Fruit fly (Drosophila melanogaster) whole organism, embryonic: ENCODE results near the gene Spt7.

Experiments used
- CG10147 ChIP-seq: fragments of 200-800 bp; sonication (Bioruptor generic); optimal IDR thresholded peaks from 2 replicates; lab custom pipeline; 2019; ENCODE audit warnings: missing biosample characterization, mild to moderate bottlenecking, missing genetic modification characterization, moderate library complexity
- CG11695 ChIP-seq: fragments of 200-800 bp; sonication (Bioruptor generic); IDR thresholded peaks from 3 replicates; pipeline ENCODE4 v1.3.6; 2022; ENCODE audit warnings: missing biosample characterization, missing genetic modification characterization
- CG12942 ChIP-seq: fragments of 200-800 bp; sonication (Bioruptor generic); optimal IDR thresholded peaks from 3 replicates; lab custom pipeline; 2016; ENCODE audit warnings: missing biosample characterization, missing genetic modification characterization
- CG13775 ChIP-seq: fragments of 200-800 bp; sonication (Bioruptor generic); optimal IDR thresholded peaks from 3 replicates; lab custom pipeline; 2017; ENCODE audit warnings: missing biosample characterization, mild to moderate bottlenecking, missing genetic modification characterization
- CG15696 ChIP-seq: fragments of 200-800 bp; sonication (Bioruptor generic); optimal IDR thresholded peaks from 2 replicates; lab custom pipeline; 2019; ENCODE audit warnings: missing biosample characterization, mild to moderate bottlenecking, missing genetic modification characterization, moderate library complexity
- CG17385 ChIP-seq: fragments of 200-800 bp; sonication (Bioruptor generic); optimal IDR thresholded peaks from 3 replicates; lab custom pipeline; 2018; ENCODE audit warnings: missing biosample characterization, mild to moderate bottlenecking, missing genetic modification characterization
- CG17802 ChIP-seq: fragments of 200-800 bp; sonication (Bioruptor generic); optimal IDR thresholded peaks from 2 replicates; lab custom pipeline; 2018; ENCODE audit warnings: missing biosample characterization, mild to moderate bottlenecking, missing genetic modification characterization, moderate library complexity
- CG1832 ChIP-seq: fragments of 200-800 bp; sonication (Bioruptor generic); optimal IDR thresholded peaks from 2 replicates; lab custom pipeline; 2017; ENCODE audit warnings: missing biosample characterization, mild to moderate bottlenecking, missing genetic modification characterization, inconsistent platforms
- CG18619 ChIP-seq: fragments of 200-800 bp; sonication (Bioruptor generic); optimal IDR thresholded peaks from 3 replicates; lab custom pipeline; 2017; ENCODE audit warnings: missing biosample characterization, mild to moderate bottlenecking, missing genetic modification characterization
- CG18764 ChIP-seq: fragments of 200-800 bp; sonication (Bioruptor generic); optimal IDR thresholded peaks from 3 replicates; lab custom pipeline; 2016; ENCODE audit warnings: missing biosample characterization, missing genetic modification characterization
- CG3281 ChIP-seq: fragments of 200-800 bp; sonication (Bioruptor generic); optimal IDR thresholded peaks from 3 replicates; lab custom pipeline; 2017; ENCODE audit warnings: missing biosample characterization, mild to moderate bottlenecking, missing genetic modification characterization
- CG33213 ChIP-seq: fragments of 200-800 bp; sonication (Bioruptor generic); optimal IDR thresholded peaks from 3 replicates; lab custom pipeline; 2016; ENCODE audit warnings: missing biosample characterization, missing genetic modification characterization
- CG3838 ChIP-seq: fragments of 200-800 bp; sonication (Bioruptor generic); optimal IDR thresholded peaks from 3 replicates; lab custom pipeline; 2016; ENCODE audit warnings: missing biosample characterization, missing genetic modification characterization
- CG4328 ChIP-seq: fragments of 200-800 bp; sonication (Bioruptor generic); optimal IDR thresholded peaks from 3 replicates; lab custom pipeline; 2017; ENCODE audit warnings: missing biosample characterization, missing genetic modification reagents, missing genetic modification characterization
- CG5953 ChIP-seq: fragments of 200-800 bp; sonication (Bioruptor generic); IDR thresholded peaks from 2 replicates; pipeline ENCODE4 v1.3.6; 2022; ENCODE audit warnings: missing biosample characterization, missing genetic modification characterization
- CG8388 ChIP-seq: fragments of 200-800 bp; sonication (Bioruptor generic); optimal IDR thresholded peaks from 2 replicates; lab custom pipeline; 2019; ENCODE audit warnings: missing biosample characterization, mild to moderate bottlenecking, missing genetic modification characterization, moderate library complexity
- CG8924 ChIP-seq: fragments of 200-800 bp; optimal IDR thresholded peaks from 3 replicates; lab custom pipeline; 2019; ENCODE audit warnings: missing biosample characterization, mild to moderate bottlenecking, missing genetic modification characterization, moderate library complexity
- CG8944 ChIP-seq: fragments of 200-800 bp; sonication (Bioruptor generic); optimal IDR thresholded peaks from 3 replicates; lab custom pipeline; 2016; ENCODE audit warnings: missing biosample characterization, missing genetic modification characterization
- Doc3 ChIP-seq: fragments of 200-800 bp; sonication (Bioruptor generic); IDR thresholded peaks from 3 replicates; pipeline ENCODE4 v1.3.6; 2022; ENCODE audit warnings: missing biosample characterization, missing genetic modification characterization; ENCODE audit not compliant: partially characterized antibody
- Fer3 ChIP-seq: fragments of 200-800 bp; sonication (Bioruptor generic); optimal IDR thresholded peaks from 2 replicates; lab custom pipeline; 2018; ENCODE audit warnings: missing biosample characterization, mild to moderate bottlenecking, missing genetic modification characterization, moderate library complexity
- Optix ChIP-seq: fragments of 200-800 bp; sonication (Bioruptor generic); IDR thresholded peaks from 3 replicates; pipeline ENCODE4 v1.3.6; 2022; ENCODE audit warnings: missing biosample characterization, missing genetic modification characterization
- Ravus ChIP-seq: fragments of 200-800 bp; sonication (Bioruptor generic); IDR thresholded peaks from 2 replicates; pipeline ENCODE4 v1.3.6; 2022; ENCODE audit warnings: missing biosample characterization, missing genetic modification characterization
- Scr ChIP-seq: fragments of 200-800 bp; sonication (Bioruptor generic); IDR thresholded peaks from 2 replicates; pipeline ENCODE4 v1.3.6; 2022; ENCODE audit warnings: missing biosample characterization, missing genetic modification characterization; ENCODE audit not compliant: partially characterized antibody
- TFAM ChIP-seq: fragments of 200-800 bp; sonication (Bioruptor generic); optimal IDR thresholded peaks from 2 replicates; lab custom pipeline; 2017; ENCODE audit warnings: missing biosample characterization, missing genetic modification characterization, inconsistent platforms
- Taf1 ChIP-seq: fragments of 200-800 bp; sonication (Bioruptor generic); IDR thresholded peaks from 2 replicates; pipeline ENCODE4 v1.3.6; 2022; ENCODE audit warnings: missing biosample characterization, missing genetic modification characterization
- Vsx1 ChIP-seq: fragments of 200-800 bp; sonication (Bioruptor generic); optimal IDR thresholded peaks from 2 replicates; lab custom pipeline; 2017; ENCODE audit warnings: missing biosample characterization, mild to moderate bottlenecking, missing genetic modification characterization, missing genetic modification reagents
- ato ChIP-seq: fragments of 200-800 bp; sonication (Bioruptor generic); IDR thresholded peaks from 2 replicates; pipeline ENCODE4 v1.3.6; 2022; ENCODE audit warnings: missing biosample characterization, missing genetic modification characterization; ENCODE audit not compliant: partially characterized antibody
- br ChIP-seq: fragments of >200 bp; optimal IDR thresholded peaks from 2 replicates; lab custom pipeline; 2017
- cato ChIP-seq: fragments of 200-800 bp; sonication (Bioruptor generic); optimal IDR thresholded peaks from 2 replicates; lab custom pipeline; 2016; ENCODE audit warnings: missing biosample characterization, missing genetic modification characterization, borderline replicate concordance
- crc ChIP-seq: fragments of 200-800 bp; sonication (Bioruptor generic); optimal IDR thresholded peaks from 2 replicates; lab custom pipeline; 2016; ENCODE audit warnings: missing biosample characterization, missing genetic modification characterization
- da ChIP-seq: fragments of 200-800 bp; sonication (Bioruptor generic); optimal IDR thresholded peaks from 2 replicates; lab custom pipeline; 2016; ENCODE audit warnings: missing biosample characterization, missing genetic modification characterization
- danr ChIP-seq: fragments of 200-800 bp; sonication (Bioruptor generic); IDR thresholded peaks from 2 replicates; pipeline ENCODE4 v1.3.6; 2022; ENCODE audit warnings: missing biosample characterization, missing genetic modification characterization
- esg ChIP-seq: fragments of 200-800 bp; sonication (Bioruptor generic); conservative IDR thresholded peaks from 2 replicates; pipeline ENCODE4 v1.3.6; 2022; ENCODE audit warnings: missing biosample characterization, missing genetic modification characterization
- fd96Cb ChIP-seq: fragments of 200-800 bp; sonication (Bioruptor generic); optimal IDR thresholded peaks from 2 replicates; lab custom pipeline; 2018; ENCODE audit warnings: missing biosample characterization, mild to moderate bottlenecking, missing genetic modification characterization, moderate library complexity
- gsb-n ChIP-seq: fragments of 200-800 bp; sonication (Bioruptor generic); optimal IDR thresholded peaks from 3 replicates; lab custom pipeline; 2018; ENCODE audit warnings: missing biosample characterization, mild to moderate bottlenecking, missing genetic modification characterization
- ham ChIP-seq: fragments of 200-800 bp; sonication (Bioruptor generic); IDR thresholded peaks from 2 replicates; pipeline ENCODE4 v1.3.6; 2022; ENCODE audit warnings: missing biosample characterization, missing genetic modification characterization
- her ChIP-seq: fragments of 200-800 bp; sonication (Bioruptor generic); optimal IDR thresholded peaks from 2 replicates; lab custom pipeline; 2016; ENCODE audit warnings: missing biosample characterization, missing genetic modification characterization
- insv ChIP-seq, 2 experiments: fragments of 200-800 bp; sonication (Bioruptor generic); optimal IDR thresholded peaks; 3 replicates each; lab custom pipeline; 2016 to 2018; ENCODE audit warnings: missing biosample characterization in 2 of 2, missing genetic modification characterization in 2 of 2
- kay ChIP-seq: fragments of 200-800 bp; sonication (Bioruptor generic); optimal IDR thresholded peaks from 2 replicates; lab custom pipeline; 2016; ENCODE audit warnings: missing biosample characterization, missing genetic modification characterization
- mirr ChIP-seq: fragments of 200-800 bp; sonication (Bioruptor generic); optimal IDR thresholded peaks from 3 replicates; lab custom pipeline; 2018; ENCODE audit warnings: missing biosample characterization, mild to moderate bottlenecking, missing genetic modification characterization
- nau ChIP-seq: fragments of 200-800 bp; sonication (Bioruptor generic); optimal IDR thresholded peaks from 3 replicates; lab custom pipeline; 2017; ENCODE audit warnings: missing biosample characterization, mild to moderate bottlenecking, missing genetic modification characterization, missing genetic modification reagents
- org-1 ChIP-seq: fragments of 200-800 bp; sonication (Bioruptor generic); optimal IDR thresholded peaks from 2 replicates; lab custom pipeline; 2017; ENCODE audit warnings: missing biosample characterization, missing genetic modification characterization
- otp ChIP-seq: fragments of 200-800 bp; sonication (Bioruptor generic); IDR thresholded peaks from 3 replicates; pipeline ENCODE4, ENCODE4 v1.3.6; 2022; ENCODE audit warnings: missing biosample characterization, missing genetic modification characterization
- pita ChIP-seq: fragments of 200-800 bp; sonication (Bioruptor generic); optimal IDR thresholded peaks from 2 replicates; lab custom pipeline; 2017; ENCODE audit warnings: missing biosample characterization, mild to moderate bottlenecking, missing genetic modification characterization
- row ChIP-seq: fragments of 200-800 bp; sonication (Bioruptor generic); IDR thresholded peaks from 3 replicates; pipeline ENCODE4 v1.3.6; 2022; ENCODE audit warnings: missing biosample characterization, missing genetic modification characterization
- run ChIP-seq: fragments of 200-800 bp; sonication (Bioruptor generic); optimal IDR thresholded peaks from 3 replicates; lab custom pipeline; 2018; ENCODE audit warnings: missing biosample characterization, mild to moderate bottlenecking, missing genetic modification characterization
- sna ChIP-seq: fragments of 200-800 bp; sonication (Bioruptor generic); IDR thresholded peaks from 2 replicates; pipeline ENCODE4 v1.3.6; 2022; ENCODE audit warnings: missing biosample characterization, missing genetic modification characterization; ENCODE audit not compliant: partially characterized antibody
- sr ChIP-seq: fragments of 200-800 bp; sonication (Bioruptor generic); IDR thresholded peaks from 3 replicates; pipeline ENCODE4 v1.3.6; 2022; ENCODE audit warnings: missing biosample characterization, missing genetic modification characterization
- stc ChIP-seq: fragments of 200-800 bp; sonication (Bioruptor generic); IDR thresholded peaks from 2 replicates; pipeline ENCODE4 v1.3.6; 2022; ENCODE audit warnings: missing biosample characterization, missing genetic modification characterization
- tgo ChIP-seq: fragments of 200-800 bp; sonication (Bioruptor generic); IDR thresholded peaks from 3 replicates; pipeline ENCODE4 v1.3.6; 2022; ENCODE audit warnings: missing biosample characterization, missing genetic modification characterization
- unpg ChIP-seq: fragments of 200-800 bp; sonication (Bioruptor generic); optimal IDR thresholded peaks from 3 replicates; lab custom pipeline; 2018; ENCODE audit warnings: missing biosample characterization, mild to moderate bottlenecking, missing genetic modification characterization, moderate library complexity

Gene Spt7

dm6 chrX:17844623-17845022, 5.6 kb upstream of the Spt7 start, which contains the start of the genes CG8142 and Ucp4A (continued):
- TF ChIP-seq cato (GFP tag; lab: Kevin White, UChicago) (peak; percentile 86), pita (GFP tag; lab: Kevin White, UChicago) (no peak), tgo (GFP tag; lab: Robert Waterston, UW) (peak; percentile 98), CG11695 (GFP tag; lab: Robert Waterston, UW) (peak; percentile 94), Optix (GFP tag; lab: Robert Waterston, UW) (peak; percentile 91), Taf1 (GFP tag; lab: Robert Waterston, UW) (peak; percentile 87), esg (peak; percentile 97), CG8388 (GFP tag; lab: Kevin White, UChicago) (peak; percentile 84), Ravus (GFP tag; lab: Robert Waterston, UW) (peak; percentile 80), stc (GFP tag; lab: Robert Waterston, UW) (peak; percentile 94), CG10147 (GFP tag; lab: Kevin White, UChicago) (peak; percentile 79), CG13775 (peak; percentile 94), br (lab: Kevin White, UChicago) (no peak), CG3281 (GFP tag; lab: Kevin White, UChicago) (peak; percentile 90), CG5953 (GFP tag; lab: Robert Waterston, UW) (peak; percentile 80), kay (GFP tag; lab: Kevin White, UChicago) (peak; percentile 83), CG4328 (GFP tag; lab: Kevin White, UChicago) (peak; percentile 85), CG33213 (peak; percentile 28), CG1832 (GFP tag; lab: Kevin White, UChicago) (no peak), CG17385 (GFP tag; lab: Kevin White, UChicago) (peak; percentile 79), mirr (GFP tag; lab: Kevin White, UChicago) (peak; percentile 52), Vsx1 (GFP tag; lab: Kevin White, UChicago) (peak; percentile 68), CG8944 (peak; percentile 47), sna (GFP tag; lab: Robert Waterston, UW) (no peak), CG18619 (peak; percentile 86), CG18764 (GFP tag; lab: Kevin White, UChicago) (peak; percentile 85), Fer3 (tag; lab: Kevin White, UChicago) (peak; percentile 92), sr (GFP tag; lab: Robert Waterston, UW) (peak; percentile 43; the same call in 2 of the 3 replicates), crc (GFP tag; lab: Kevin White, UChicago) (no peak), gsb-n (tag; lab: Kevin White, UChicago) (peak; percentile 88), nau (GFP tag; lab: Kevin White, UChicago) (no peak), ato (GFP tag; lab: Robert Waterston, UW) (no peak), da (GFP tag; lab: Kevin White, UChicago) (peak; percentile 8), CG8924 (tag; lab: Kevin White, UChicago) (peak; percentile 93), her (GFP tag; lab: Kevin White, UChicago) (no peak), otp (GFP tag; lab: Robert Waterston, UW) (peak; percentile 87), run (tag; lab: Kevin White, UChicago) (peak; percentile 65), Doc3 (GFP tag; lab: Robert Waterston, UW) (no peak), CG3838 (GFP tag; lab: Kevin White, UChicago) (peak; percentile 58), CG17802 (tag; lab: Kevin White, UChicago) (peak; percentile 61), CG12942 (GFP tag; lab: Kevin White, UChicago) (peak; percentile 90), org-1 (GFP tag; lab: Kevin White, UChicago) (peak; percentile 70), row (GFP tag; lab: Robert Waterston, UW) (peak; percentile 99), unpg (GFP tag; lab: Kevin White, UChicago) (peak; percentile 91), CG15696 (tag; lab: Kevin White, UChicago) (peak; percentile 94), TFAM (GFP tag; lab: Kevin White, UChicago) (peak; percentile 50), fd96Cb (tag; lab: Kevin White, UChicago) (peak; percentile 93), Scr (GFP tag; lab: Robert Waterston, UW) (peak; percentile 40), ham (GFP tag; lab: Robert Waterston, UW) (peak; percentile 82; the same call in 1 of the 2 replicates), danr (GFP tag; lab: Robert Waterston, UW) (peak; percentile 91), insv (GFP tag; optimal IDR thresholded peaks at IDR 0.05; lab: Kevin White, UChicago) (peak in 1 of 2 experiments; percentile 56)
